Worm (Caenorhabditis elegans) whole organism, early embryonic: ENCODE measurements around the gene nas-3.

Experiments used
- B0310.2 ChIP-seq: sonication (generic microtip); optimal IDR thresholded peaks from 2 replicates; lab custom pipeline; 2016; ENCODE audit warnings: mild to moderate bottlenecking, missing genetic modification characterization, missing compliant biosample characterization
- F13C5.2 ChIP-seq: sonication (generic microtip); optimal IDR thresholded peaks from 2 replicates; lab custom pipeline; 2017; ENCODE audit warnings: mild to moderate bottlenecking, missing genetic modification characterization, inconsistent platforms, missing compliant biosample characterization
- ama-1 ChIP-seq: fragments of 150-350 bp; optimal IDR thresholded peaks from 2 replicates; lab custom pipeline; 2014
- ceh-13 ChIP-seq: fragments of 200-800 bp; sonication (Bioruptor generic); optimal IDR thresholded peaks from 2 replicates; lab custom pipeline; 2018; ENCODE audit warnings: mild to moderate bottlenecking, missing genetic modification characterization, missing compliant biosample characterization
- flt-1 ChIP-seq: fragments of 200-800 bp; sonication (Bioruptor generic); IDR thresholded peaks from 2 replicates; pipeline ENCODE4 v1.3.6; 2022; ENCODE audit warnings: missing genetic modification characterization, missing compliant biosample characterization
- hmbx-1 ChIP-seq: sonication (generic microtip); optimal IDR thresholded peaks from 2 replicates; lab custom pipeline; 2016; ENCODE audit warnings: mild to moderate bottlenecking, missing genetic modification characterization, missing compliant biosample characterization
- tbx-11 ChIP-seq: fragments of 200-800 bp; sonication (Bioruptor generic); IDR thresholded peaks from 2 replicates; pipeline ENCODE4 v1.3.6; 2022; ENCODE audit warnings: missing genetic modification characterization, missing compliant biosample characterization

DNA sequence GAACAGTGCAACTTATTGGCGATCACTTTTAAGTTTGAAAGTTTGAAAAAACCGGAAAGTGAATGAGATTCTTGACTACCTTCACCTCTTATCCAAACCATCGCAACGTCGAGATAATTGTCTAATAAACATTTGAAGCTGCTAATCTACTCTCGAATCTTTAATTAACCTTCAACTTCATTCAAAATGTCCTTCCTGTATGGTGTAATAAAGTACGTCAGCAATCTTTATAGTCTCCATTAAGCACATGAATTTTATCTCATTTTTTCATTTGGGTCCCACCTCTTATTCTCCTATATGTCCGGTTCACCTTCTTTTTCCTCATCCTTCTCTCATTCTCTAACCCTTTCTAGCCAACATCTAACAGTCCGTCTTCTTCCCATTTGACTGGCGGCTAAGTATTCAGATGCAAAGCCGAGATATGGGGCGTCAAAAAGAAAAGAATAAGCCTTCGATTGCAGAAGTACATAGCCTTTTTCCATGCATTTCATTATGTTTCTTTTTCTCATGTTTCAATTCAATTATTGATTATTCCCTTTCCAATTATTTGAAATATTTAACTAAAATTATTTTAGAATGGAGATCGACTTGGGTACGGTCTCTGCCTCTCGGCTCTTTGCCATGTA, 23.0 kb downstream of the nas-3 start, which contains the start of gene swt-5:
- TF ChIP-seq ama-1 (lab: Kevin White, UChicago) = no peak
- TF ChIP-seq flt-1 (GFP tag; lab: Robert Waterston, UW) = no peak
- TF ChIP-seq B0310.2 = no peak
- TF ChIP-seq tbx-11 = no peak
- no peak for TF ChIP-seq hmbx-1 (tag; lab: Kevin White, UChicago)
- TF ChIP-seq ceh-13 (GFP tag; lab: Kevin White, UChicago) = no peak
- no peak for TF ChIP-seq F13C5.2 (tag; lab: Kevin White, UChicago)
